Fruit fly (Drosophila melanogaster) whole organism, wandering third instar larva: ENCODE data around the gene CG5681.

Experiments used
- CG32264 ChIP-seq: fragments of 200-800 bp; sonication (Bioruptor generic); optimal IDR thresholded peaks from 2 replicates; lab custom pipeline; 2016; ENCODE audit warnings: missing biosample characterization, missing genetic modification characterization
- CG9705 ChIP-seq: fragments of 200-800 bp; sonication (Bioruptor generic); optimal IDR thresholded peaks from 2 replicates; lab custom pipeline; 2018; ENCODE audit warnings: missing biosample characterization, mild to moderate bottlenecking, missing genetic modification characterization
- CrebA ChIP-seq: fragments of 200-800 bp; sonication (Bioruptor generic); optimal IDR thresholded peaks from 2 replicates; lab custom pipeline; 2016; ENCODE audit warnings: missing biosample characterization, mild to moderate bottlenecking, missing genetic modification characterization, borderline replicate concordance
- Dfd ChIP-seq: fragments of >200 bp; optimal IDR thresholded peaks from 2 replicates; lab custom pipeline; 2017; ENCODE audit warnings: missing biosample characterization, missing genetic modification characterization
- Dif ChIP-seq: fragments of 200-275, 200-300 bp; sonication (Bioruptor generic); optimal IDR thresholded peaks from 2 replicates; lab custom pipeline; 2018; ENCODE audit warnings: missing biosample characterization, missing genetic modification characterization; ENCODE audit not compliant: partially characterized antibody
- GATAd ChIP-seq: sonication (Bioruptor generic); optimal IDR thresholded peaks from 2 replicates; lab custom pipeline; 2016; ENCODE audit warnings: missing biosample characterization, missing genetic modification characterization
- HLH106 ChIP-seq: fragments of 200-800 bp; optimal IDR thresholded peaks from 3 replicates; lab custom pipeline; 2019; ENCODE audit warnings: missing biosample characterization, mild to moderate bottlenecking, missing genetic modification characterization, moderate library complexity
- Hnf4 ChIP-seq: fragments of 200-800 bp; sonication (Bioruptor generic); optimal IDR thresholded peaks from 2 replicates; lab custom pipeline; 2016; ENCODE audit warnings: missing biosample characterization, mild to moderate bottlenecking, missing genetic modification characterization
- Hr83 ChIP-seq: fragments of 200-300 bp; sonication (Bioruptor generic); optimal IDR thresholded peaks from 2 replicates; lab custom pipeline; 2016; ENCODE audit warnings: missing biosample characterization, mild to moderate bottlenecking, missing genetic modification characterization, moderate library complexity; ENCODE audit not compliant: poor library complexity, severe bottlenecking
- Jra ChIP-seq: sonication (Bioruptor generic); optimal IDR thresholded peaks from 2 replicates; lab custom pipeline; 2016; ENCODE audit warnings: missing biosample characterization, missing genetic modification characterization
- Mio ChIP-seq: sonication (Bioruptor generic); optimal IDR thresholded peaks from 2 replicates; lab custom pipeline; 2016; ENCODE audit warnings: missing biosample characterization, missing genetic modification characterization
- Myc ChIP-seq: fragments of >200 bp; optimal IDR thresholded peaks from 2 replicates; lab custom pipeline; 2017
- N ChIP-seq: fragments of >200 bp; optimal IDR thresholded peaks from 2 replicates; lab custom pipeline; 2018; ENCODE audit warnings: missing biosample characterization, missing external identifiers, missing genetic modification characterization
- OdsH ChIP-seq: fragments of 200-800 bp; sonication (Bioruptor generic); optimal IDR thresholded peaks from 2 replicates; lab custom pipeline; 2016; ENCODE audit warnings: missing biosample characterization, mild to moderate bottlenecking, missing genetic modification characterization
- Rel ChIP-seq, 2 experiments: fragments of 200-800 bp; sonication (Bioruptor generic) in 1 of 2; optimal IDR thresholded peaks; 2 replicates in 1 of 2; 3 replicates in 1 of 2; lab custom pipeline; 2016 to 2019; ENCODE audit warnings: mild to moderate bottlenecking in 2 of 2, missing biosample characterization in 2 of 2, missing genetic modification characterization in 2 of 2, moderate library complexity in 1 of 2
- Vsx2 ChIP-seq: fragments of 200-300, 225-300 bp; sonication (Bioruptor generic); optimal IDR thresholded peaks from 2 replicates; lab custom pipeline; 2018; ENCODE audit warnings: missing biosample characterization, missing genetic modification characterization; ENCODE audit not compliant: partially characterized antibody
- br ChIP-seq: fragments of 200-800 bp; sonication (Bioruptor generic); optimal IDR thresholded peaks from 2 replicates; lab custom pipeline; 2016; ENCODE audit warnings: missing biosample characterization, missing genetic modification characterization
- dl ChIP-seq, 2 experiments: fragments of 175-275, 200-275 bp in 1 of 2; fragments of 200-275 bp in 1 of 2; sonication (Bioruptor generic); optimal IDR thresholded peaks; lab custom pipeline; 2018; ENCODE audit warnings: mild to moderate bottlenecking in 2 of 2, missing biosample characterization in 2 of 2, missing genetic modification characterization in 2 of 2, moderate library complexity in 2 of 2; ENCODE audit not compliant: partially characterized antibody in 2 of 2, insufficient read depth in 1 of 2
- dmrt93B ChIP-seq: fragments of 200-800 bp; sonication (Bioruptor generic); optimal IDR thresholded peaks from 2 replicates; lab custom pipeline; 2018; ENCODE audit warnings: missing biosample characterization, mild to moderate bottlenecking, missing genetic modification characterization
- dsf ChIP-seq: sonication (Bioruptor generic); optimal IDR thresholded peaks from 2 replicates; lab custom pipeline; 2016; ENCODE audit warnings: missing biosample characterization, missing genetic modification characterization, borderline replicate concordance
- ey ChIP-seq: fragments of 200-800 bp; sonication (Bioruptor generic); optimal IDR thresholded peaks from 2 replicates; lab custom pipeline; 2016; ENCODE audit warnings: missing biosample characterization, missing genetic modification characterization
- foxo ChIP-seq, 2 experiments: fragments of 200-800 bp; sonication (Bioruptor generic); optimal IDR thresholded peaks; 2 replicates in 1 of 2; 3 replicates in 1 of 2; lab custom pipeline; 2016 to 2017; ENCODE audit warnings: missing biosample characterization in 2 of 2, missing genetic modification characterization in 2 of 2
- h ChIP-seq: fragments of 200-800 bp; sonication (Bioruptor generic); optimal IDR thresholded peaks from 3 replicates; lab custom pipeline; 2016; ENCODE audit warnings: missing biosample characterization, mild to moderate bottlenecking, missing genetic modification characterization
- lola ChIP-seq: fragments of >200 bp; optimal IDR thresholded peaks from 2 replicates; lab custom pipeline; 2017; ENCODE audit warnings: missing biosample characterization, missing genetic modification characterization
- pan ChIP-seq: fragments of >200 bp; optimal IDR thresholded peaks from 2 replicates; lab custom pipeline; 2017
- psq ChIP-seq: fragments of 200-800 bp; sonication (Bioruptor generic); optimal IDR thresholded peaks from 3 replicates; lab custom pipeline; 2017; ENCODE audit warnings: missing biosample characterization, mild to moderate bottlenecking, missing genetic modification characterization, moderate library complexity
- rgr ChIP-seq: fragments of 200-800 bp; sonication (Bioruptor generic); optimal IDR thresholded peaks from 3 replicates; lab custom pipeline; 2016; ENCODE audit warnings: missing biosample characterization, mild to moderate bottlenecking, missing genetic modification characterization
- sage ChIP-seq: fragments of 200-800 bp; sonication (Bioruptor generic); optimal IDR thresholded peaks from 2 replicates; lab custom pipeline; 2016; ENCODE audit warnings: missing biosample characterization, mild to moderate bottlenecking, missing genetic modification characterization
- sv ChIP-seq: fragments of 200-800 bp; sonication (Bioruptor generic); optimal IDR thresholded peaks from 3 replicates; lab custom pipeline; 2016; ENCODE audit warnings: missing biosample characterization, missing genetic modification characterization
- tai ChIP-seq: sonication (Bioruptor generic); optimal IDR thresholded peaks from 2 replicates; lab custom pipeline; 2016; ENCODE audit warnings: missing biosample characterization, missing genetic modification characterization
- usp ChIP-seq: fragments of >200 bp; optimal IDR thresholded peaks from 2 replicates; lab custom pipeline; 2017; ENCODE audit warnings: missing biosample characterization, missing genetic modification characterization

CG5681 gene

dm6 chr2L:18006327-18006726 is 20.1 kb downstream of the CG5681 start, which contains the start of gene CG5693:
TSS of gene CG5693 (plus strand) at chr2L:18006627.
- TF ChIP-seq pan (no peak), N (GFP tag; lab: Kevin White, UChicago) (no peak), OdsH (GFP tag; lab: Kevin White, UChicago) (no peak), Rel (GFP tag; optimal IDR thresholded peaks at IDR 0.05; lab: Kevin White, UChicago) (no peak), Rel (tag; optimal IDR thresholded peaks at IDR 0.05; lab: Kevin White, UChicago) (no peak), rgr (GFP tag; lab: Kevin White, UChicago) (no peak)

- TF ChIP-seq pan (no peak), foxo (GFP tag; optimal IDR thresholded peaks at IDR 0.05; lab: Kevin White, UChicago) (no peak), Myc (lab: Kevin White, UChicago) (no peak), sv (no peak), dl (GFP tag; optimal IDR thresholded peaks at IDR 0.05; lab: Kevin White, UChicago; ENCODE audit: insufficient read depth in 1 of 2, partially characterized antibody in 2 of 2) (no peak), h (no peak), Jra (GFP tag; lab: Kevin White, UChicago) (no peak), HLH106 (tag; lab: Kevin White, UChicago) (no peak), GATAd (no peak), sage (no peak), br (GFP tag; lab: Kevin White, UChicago) (no peak), CrebA (GFP tag; lab: Kevin White, UChicago) (no peak), ey (GFP tag; lab: Kevin White, UChicago) (no peak), Dif (GFP tag; lab: Kevin White, UChicago) (no peak), dmrt93B (GFP tag; lab: Kevin White, UChicago) (no peak), Mio (GFP tag; lab: Kevin White, UChicago) (no peak), dsf (GFP tag; lab: Kevin White, UChicago) (no peak), Dfd (no peak), lola (GFP tag; lab: Kevin White, UChicago) (no peak)
- TF ChIP-seq, all 38 proteins: peak for 0
Observed at dm6 chr2L:18007060-18007459, 20.9 kb downstream of the CG5681 start, which contains the start of gene CG42659. TSS of gene CG42659 (plus strand) at chr2L:18007360.

dm6 chr2L:18007635-18008034 is 21.4 kb downstream of the CG5681 start, which contains the start of the genes CG42634 and CG42635:
TSS of gene CG42634 (plus strand) at chr2L:18007935.
TSS of gene CG42635 (plus strand) at chr2L:18007935.
- TF ChIP-seq psq (GFP tag; lab: Kevin White, UChicago) = no peak
- TF ChIP-seq lola (GFP tag; lab: Kevin White, UChicago) = no peak
- no peak for TF ChIP-seq Vsx2 (GFP tag; lab: Kevin White, UChicago)
- no peak for TF ChIP-seq Hr83 (GFP tag; lab: Kevin White, UChicago)
- TF ChIP-seq, all 38 proteins: peak for 0

- no peak for TF ChIP-seq CrebA (GFP tag; lab: Kevin White, UChicago)
- TF ChIP-seq br (GFP tag; lab: Kevin White, UChicago) = no peak
- no peak for TF ChIP-seq CG9705 (GFP tag; lab: Kevin White, UChicago)
- TF ChIP-seq Dif (GFP tag; lab: Kevin White, UChicago) = no peak
- TF ChIP-seq Mio (GFP tag; lab: Kevin White, UChicago) = no peak
- no peak for TF ChIP-seq psq (GFP tag; lab: Kevin White, UChicago)
- TF ChIP-seq dmrt93B (GFP tag; lab: Kevin White, UChicago) = no peak
- no peak for TF ChIP-seq CG32264 (GFP tag; lab: Kevin White, UChicago)
- TF ChIP-seq usp (GFP tag; lab: Kevin White, UChicago) = no peak
- no peak for TF ChIP-seq rgr (GFP tag; lab: Kevin White, UChicago)
- no peak for TF ChIP-seq sage
Observed at dm6 chr2L:18008653-18009052, 22.5 kb downstream of the CG5681 start, which contains the start of gene CG31740. TSS of gene CG31740 (plus strand) at chr2L:18008953.

- no peak for TF ChIP-seq Mio (GFP tag; lab: Kevin White, UChicago)
- TF ChIP-seq dl (GFP tag; optimal IDR thresholded peaks at IDR 0.05; lab: Kevin White, UChicago; ENCODE audit: insufficient read depth in 1 of 2, partially characterized antibody in 2 of 2) = no peak
- no peak for TF ChIP-seq psq (GFP tag; lab: Kevin White, UChicago)
- no peak for TF ChIP-seq h
- no peak for TF ChIP-seq Jra (GFP tag; lab: Kevin White, UChicago)
- TF ChIP-seq Hnf4 (GFP tag; lab: Kevin White, UChicago) = no peak
- TF ChIP-seq dmrt93B (GFP tag; lab: Kevin White, UChicago) = no peak
- TF ChIP-seq GATAd = no peak
- no peak for TF ChIP-seq pan
- TF ChIP-seq tai (GFP tag; lab: Kevin White, UChicago) = no peak
- TF ChIP-seq CG9705 (GFP tag; lab: Kevin White, UChicago) = no peak
- no peak for TF ChIP-seq Rel (GFP tag; optimal IDR thresholded peaks at IDR 0.05; lab: Kevin White, UChicago)
- TF ChIP-seq Rel (tag; optimal IDR thresholded peaks at IDR 0.05; lab: Kevin White, UChicago) = no peak
Observed at dm6 chr2L:18009672-18010071, 23.5 kb downstream of the CG5681 start.
